Worm (Caenorhabditis elegans): Measurements from ENCODE around the gene Y15E3A.5.

Gene Y15E3A.5

ce11 chrX:15321791-15322190 lies 18.6 kb upstream of the Y15E3A.5 start:
- TF ChIP-seq unc-42 (tag; optimal IDR thresholded peaks at IDR 0.05) (peak; percentile 80), ceh-14 (tag; optimal IDR thresholded peaks at IDR 0.05) (no peak)

ce11 chrX:15325709-15326108 lies 14.6 kb upstream of the Y15E3A.5 start, which contains the start of gene Y15E3A.3:
Gene Y15E3A.3 (minus strand): TSS chrX:15325809.
- TF ChIP-seq eyg-1 (tag; optimal IDR thresholded peaks at IDR 0.05) (no peak), elt-2 (tag; optimal IDR thresholded peaks at IDR 0.05) (no peak), lim-6 (tag; optimal IDR thresholded peaks at IDR 0.05) (no peak), F13H6.1 (tag; optimal IDR thresholded peaks at IDR 0.05) (no peak), npax-4 (tag; optimal IDR thresholded peaks at IDR 0.05) (no peak), elt-4 (tag; optimal IDR thresholded peaks at IDR 0.05) (no peak), ceh-2 (tag; optimal IDR thresholded peaks at IDR 0.05) (no peak), ceh-14 (tag; optimal IDR thresholded peaks at IDR 0.05) (no peak), nhr-11 (tag; optimal IDR thresholded peaks at IDR 0.05) (no peak), lin-11 (tag; optimal IDR thresholded peaks at IDR 0.05) (no peak), ceh-31 (tag; optimal IDR thresholded peaks at IDR 0.05) (no peak), ceh-18 (tag; optimal IDR thresholded peaks at IDR 0.05) (no peak), pat-9 (tag; optimal IDR thresholded peaks at IDR 0.05) (no peak), pha-4 (tag; optimal IDR thresholded peaks at IDR 0.05) (no peak), unc-86 (tag; optimal IDR thresholded peaks at IDR 0.05) (no peak), fax-1 (tag; optimal IDR thresholded peaks at IDR 0.05) (no peak), syd-9 (tag; optimal IDR thresholded peaks at IDR 0.05) (no peak), ceh-22 (tag; optimal IDR thresholded peaks at IDR 0.05) (no peak), C08G9.2 (tag; optimal IDR thresholded peaks at IDR 0.05) (no peak)

ce11 chrX:15327238-15327637 lies 13.1 kb upstream of the Y15E3A.5 start:
- TF ChIP-seq tbx-2 (tag; optimal IDR thresholded peaks at IDR 0.05): no peak
- no peak for TF ChIP-seq odd-2 (tag; optimal IDR thresholded peaks at IDR 0.05)
- TF ChIP-seq pax-1 (tag; optimal IDR thresholded peaks at IDR 0.05): no peak
- no peak for TF ChIP-seq ahr-1 (tag; optimal IDR thresholded peaks at IDR 0.05)
- TF ChIP-seq pat-9 (tag; optimal IDR thresholded peaks at IDR 0.05): no peak
- TF ChIP-seq ceh-9 (tag; optimal IDR thresholded peaks at IDR 0.05): no peak
- TF ChIP-seq unc-55 (GFP tag; optimal IDR thresholded peaks at IDR 0.05): peak; percentile 62
- TF ChIP-seq unc-42 (tag; optimal IDR thresholded peaks at IDR 0.05): no peak

DNA sequence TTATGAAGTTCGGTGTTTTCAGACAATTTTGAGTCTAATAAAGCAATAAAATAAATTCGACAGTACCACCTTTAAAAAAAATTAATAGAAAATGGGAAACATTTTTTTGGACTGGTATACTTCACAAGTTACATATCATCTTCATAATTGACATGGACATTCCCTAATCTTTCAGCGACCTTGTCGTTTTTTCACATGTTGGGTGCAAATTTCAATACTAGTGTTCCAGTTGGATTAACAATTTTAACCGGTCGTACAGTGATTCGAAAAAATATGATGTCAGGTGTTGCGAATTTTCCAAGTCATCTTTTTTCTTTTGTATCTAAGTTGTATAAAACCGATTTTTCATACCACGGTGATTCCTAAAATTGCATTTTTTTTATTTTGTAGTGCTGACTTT lies 12.0 kb upstream of the Y15E3A.5 start:
- TF ChIP-seq hlh-8 (tag; optimal IDR thresholded peaks at IDR 0.05): no peak
- no peak for TF ChIP-seq sox-4 (tag; optimal IDR thresholded peaks at IDR 0.05)
- no peak for TF ChIP-seq tbx-2 (tag; optimal IDR thresholded peaks at IDR 0.05)
- no peak for TF ChIP-seq nhr-232 (tag; optimal IDR thresholded peaks at IDR 0.05)
- TF ChIP-seq hlh-13 (GFP tag; optimal IDR thresholded peaks at IDR 0.05): no peak
- no peak for TF ChIP-seq tbx-7 (tag; optimal IDR thresholded peaks at IDR 0.05)
- TF ChIP-seq pros-1 (tag; optimal IDR thresholded peaks at IDR 0.05): no peak
- TF ChIP-seq eyg-1 (tag; optimal IDR thresholded peaks at IDR 0.05): no peak
- TF ChIP-seq hlh-30 (tag; optimal IDR thresholded peaks at IDR 0.05; ENCODE audit: insufficient read depth): no peak
- TF ChIP-seq ttx-3 (tag; optimal IDR thresholded peaks at IDR 0.05): no peak
- TF ChIP-seq npax-4 (tag; optimal IDR thresholded peaks at IDR 0.05): no peak
- TF ChIP-seq fkh-6 (tag; optimal IDR thresholded peaks at IDR 0.05): no peak
- TF ChIP-seq C08G9.2 (tag; optimal IDR thresholded peaks at IDR 0.05): no peak

ce11 chrX:15330664-15331063 lies 9.7 kb upstream of the Y15E3A.5 start, which contains the start of gene Y15E3A.4:
Gene Y15E3A.4 (plus strand): TSS chrX:15330964.
- TF ChIP-seq ceh-6 (GFP tag; optimal IDR thresholded peaks at IDR 0.05) (no peak), K09A11.1 (tag; optimal IDR thresholded peaks at IDR 0.05; ENCODE audit: insufficient read depth) (no peak), hlh-15 (tag; optimal IDR thresholded peaks at IDR 0.05) (no peak), sdc-2 (tag; optimal IDR thresholded peaks at IDR 0.05) (no peak), T23F11.4 (GFP tag; optimal IDR thresholded peaks at IDR 0.05) (no peak), npax-4 (tag; optimal IDR thresholded peaks at IDR 0.05) (no peak), ceh-24 (tag; optimal IDR thresholded peaks at IDR 0.05) (no peak), fkh-6 (tag; optimal IDR thresholded peaks at IDR 0.05) (no peak), ets-4 (tag; optimal IDR thresholded peaks at IDR 0.05) (no peak), nhr-232 (tag; optimal IDR thresholded peaks at IDR 0.05) (no peak), sox-4 (tag; optimal IDR thresholded peaks at IDR 0.05) (no peak), ref-2 (tag; optimal IDR thresholded peaks at IDR 0.05) (no peak)
